Worm (Caenorhabditis elegans) whole organism, midembryonic: ENCODE data around the gene epg-9.

Source experiments
- T22C8.4 ChIP-seq: fragments of 200-800 bp; sonication (Bioruptor generic); IDR thresholded peaks from 2 replicates; pipeline ENCODE4 v1.3.6; 2022; ENCODE audit warnings: missing genetic modification characterization, missing compliant biosample characterization
- cog-1 ChIP-seq: sonication (generic microtip); optimal IDR thresholded peaks from 2 replicates; lab custom pipeline; 2016; ENCODE audit warnings: missing genetic modification characterization, missing compliant biosample characterization
- flt-1 ChIP-seq: fragments of 200-800 bp; sonication (Bioruptor generic); IDR thresholded peaks from 2 replicates; pipeline ENCODE4 v1.3.6; 2022; ENCODE audit warnings: missing genetic modification characterization, missing compliant biosample characterization
- klf-2 ChIP-seq: fragments of 200-800 bp; sonication (Bioruptor generic); conservative IDR thresholded peaks from 2 replicates; pipeline ENCODE4 v1.3.6; 2022; ENCODE audit warnings: missing genetic modification reagents, missing genetic modification characterization, missing compliant biosample characterization
- med-1 ChIP-seq: sonication (generic microtip); optimal IDR thresholded peaks from 2 replicates; lab custom pipeline; 2017; ENCODE audit warnings: missing genetic modification characterization, mild to moderate bottlenecking, missing compliant biosample characterization, antibody characterized with exemption, missing genetic modification reagents; ENCODE audit not compliant: insufficient read depth
- ref-1 ChIP-seq: fragments of 200-800 bp; sonication (Bioruptor generic); conservative IDR thresholded peaks from 2 replicates; pipeline ENCODE4 v1.3.6; 2022; ENCODE audit warnings: missing genetic modification reagents, missing genetic modification characterization, missing compliant biosample characterization
- ztf-23 ChIP-seq: fragments of 200-800 bp; sonication (Bioruptor generic); IDR thresholded peaks from 2 replicates; pipeline ENCODE4 v1.3.6; 2022; ENCODE audit warnings: missing genetic modification reagents, missing genetic modification characterization, missing compliant biosample characterization
- ztf-29 ChIP-seq: fragments of 200-800 bp; sonication (Bioruptor generic); IDR thresholded peaks from 2 replicates; pipeline ENCODE4 v1.3.6; 2022; ENCODE audit warnings: missing genetic modification reagents, missing genetic modification characterization, missing compliant biosample characterization

DNA sequence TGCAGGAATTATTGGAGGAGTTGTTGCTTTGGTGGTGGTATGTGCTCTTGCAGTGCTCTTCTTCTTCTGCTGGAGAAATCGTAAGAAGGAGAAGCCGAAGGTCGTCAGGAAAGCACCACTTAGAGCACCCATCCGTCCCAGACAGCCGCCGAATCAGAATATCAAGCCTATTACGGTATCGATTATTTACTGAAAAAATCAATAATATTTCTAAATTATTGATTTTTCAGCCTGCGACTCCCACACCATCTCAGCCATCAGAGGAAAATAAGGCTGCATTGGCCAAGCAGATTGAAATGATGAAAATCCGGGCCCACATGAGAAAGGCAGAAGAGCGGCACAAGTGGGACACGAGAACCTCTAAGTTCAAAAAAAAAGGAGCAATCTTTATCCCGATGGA is 44.7 kb upstream of the epg-9 start:
- TF ChIP-seq cog-1 (tag; lab: Kevin White, UChicago) (no peak), flt-1 (GFP tag; lab: Robert Waterston, UW) (no peak), med-1 (GFP tag; lab: Kevin White, UChicago) (no peak), klf-2 (GFP tag; lab: Robert Waterston, UW) (no peak), ztf-23 (GFP tag; lab: Robert Waterston, UW) (no peak), T22C8.4 (GFP tag; lab: Robert Waterston, UW) (peak; percentile 55; the same call in 1 of the 2 replicates), ref-1 (GFP tag; lab: Robert Waterston, UW) (no peak), ztf-29 (no peak)
